Worm (Caenorhabditis elegans): ENCODE data around the gene sfxn-1.4.

ce11 chrII:11634681-11635527 lies 46.1 kb downstream of the sfxn-1.4 start:
- TF ChIP-seq F22D6.2 (tag; optimal IDR thresholded peaks at IDR 0.05) (no peak), hmg-20 (GFP tag; IDR thresholded peaks at IDR 0.05) (no peak), F57A8.1 (GFP tag; optimal IDR thresholded peaks at IDR 0.05) (no peak), rpc-1 (optimal IDR thresholded peaks at IDR 0.05) (no peak), rpc-1 (tag; optimal IDR thresholded peaks at IDR 0.05) (no peak)

All from whole organism, young adult.